Fruit fly (Drosophila melanogaster) whole organism, prepupa: Measurements from ENCODE around the gene Mst87F.

Experiments
- CG11294 ChIP-seq: fragments of 200-800 bp; sonication (Bioruptor generic); IDR thresholded peaks from 2 replicates; pipeline ENCODE4 v1.3.6; 2022; ENCODE audit warnings: missing biosample characterization, missing genetic modification characterization
- CG6808 ChIP-seq: fragments of 200-800 bp; sonication (Bioruptor generic); optimal IDR thresholded peaks from 3 replicates; lab custom pipeline; 2017; ENCODE audit warnings: missing biosample characterization, missing genetic modification characterization, mild to moderate bottlenecking, moderate library complexity, missing genetic modification reagents

DNA sequence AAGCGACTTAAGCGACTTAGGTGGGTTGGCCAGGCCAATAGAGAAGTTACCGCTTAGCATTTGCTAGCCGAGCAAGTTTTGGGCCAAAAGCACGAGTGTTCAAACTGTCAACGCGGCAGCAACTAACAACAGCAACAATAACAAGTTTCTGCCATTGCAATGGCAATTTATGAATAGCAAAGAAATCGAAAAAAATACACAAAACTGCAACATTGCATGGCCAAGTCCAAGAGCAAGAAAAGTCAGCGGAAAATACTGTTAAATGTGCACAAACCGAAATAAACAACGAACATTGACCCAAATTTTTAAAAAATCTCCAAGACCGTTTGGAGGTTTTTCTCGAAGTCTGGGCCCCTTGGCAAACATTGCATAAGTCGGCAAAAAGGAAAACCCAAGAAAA lies 17.5 kb downstream of the Mst87F start:
- no peak for TF ChIP-seq CG11294 (GFP tag; lab: Robert Waterston, UW)
- TF ChIP-seq CG6808 (GFP tag; lab: Kevin White, UChicago) = no peak
